Fruit fly (Drosophila melanogaster) whole organism, prepupa: Measurements from ENCODE around the gene Cyp310a1.

Experiments used
- Blimp-1 ChIP-seq: fragments of 200-800 bp; sonication (Bioruptor generic); optimal IDR thresholded peaks from 3 replicates; lab custom pipeline; 2017; ENCODE audit warnings: missing biosample characterization, missing genetic modification characterization, mild to moderate bottlenecking, moderate library complexity, missing genetic modification reagents
- CG10631 ChIP-seq: fragments of 200-800 bp; sonication (Bioruptor generic); optimal IDR thresholded peaks from 2 replicates; lab custom pipeline; 2016; ENCODE audit warnings: missing biosample characterization, missing genetic modification characterization
- CG10669 ChIP-seq: fragments of 200-800 bp; sonication (Bioruptor generic); optimal IDR thresholded peaks from 3 replicates; lab custom pipeline; 2018; ENCODE audit warnings: missing biosample characterization, mild to moderate bottlenecking, missing genetic modification characterization, moderate library complexity
- CG11294 ChIP-seq: fragments of 200-800 bp; sonication (Bioruptor generic); IDR thresholded peaks from 2 replicates; pipeline ENCODE4 v1.3.6; 2022; ENCODE audit warnings: missing biosample characterization, missing genetic modification characterization
- CG11762 ChIP-seq: fragments of 200-800 bp; sonication (Bioruptor generic); optimal IDR thresholded peaks from 3 replicates; lab custom pipeline; 2016; ENCODE audit warnings: missing biosample characterization, missing genetic modification characterization; ENCODE audit not compliant: insufficient read depth
- CG1621 ChIP-seq: fragments of 200-800 bp; sonication (Bioruptor generic); optimal IDR thresholded peaks from 3 replicates; lab custom pipeline; 2018; ENCODE audit warnings: missing biosample characterization, mild to moderate bottlenecking, missing genetic modification characterization
- CG16779 ChIP-seq: fragments of 200-800 bp; sonication (Bioruptor generic); optimal IDR thresholded peaks from 3 replicates; lab custom pipeline; 2017; ENCODE audit warnings: missing biosample characterization, mild to moderate bottlenecking, missing genetic modification characterization
- CG3032 ChIP-seq: fragments of 200-800 bp; optimal IDR thresholded peaks from 2 replicates; lab custom pipeline; 2019; ENCODE audit warnings: missing biosample characterization, mild to moderate bottlenecking, missing genetic modification characterization, moderate library complexity
- CG31627 ChIP-seq: fragments of 200-800 bp; sonication (Bioruptor generic); optimal IDR thresholded peaks from 3 replicates; lab custom pipeline; 2016; ENCODE audit warnings: missing biosample characterization, missing genetic modification characterization
- CG34406 ChIP-seq: fragments of 200-800 bp; sonication (Bioruptor generic); optimal IDR thresholded peaks from 3 replicates; lab custom pipeline; 2016; ENCODE audit warnings: missing biosample characterization, missing genetic modification characterization
- CG3919 ChIP-seq: fragments of 200-800 bp; sonication (Bioruptor generic); optimal IDR thresholded peaks from 3 replicates; lab custom pipeline; 2016; ENCODE audit warnings: missing biosample characterization, missing genetic modification characterization
- CG4318 ChIP-seq: fragments of 200-800 bp; sonication (Bioruptor generic); optimal IDR thresholded peaks from 3 replicates; lab custom pipeline; 2017; ENCODE audit warnings: missing biosample characterization, mild to moderate bottlenecking, missing genetic modification characterization
- CG6163 ChIP-seq: fragments of 200-800 bp; sonication (Bioruptor generic); IDR thresholded peaks from 3 replicates; pipeline ENCODE4 v1.3.6; 2022; ENCODE audit warnings: missing biosample characterization, missing genetic modification characterization
- CG6276 ChIP-seq: fragments of 200-800 bp; sonication (Bioruptor generic); optimal IDR thresholded peaks from 2 replicates; lab custom pipeline; 2017; ENCODE audit warnings: missing biosample characterization, mild to moderate bottlenecking, missing genetic modification characterization
- CG6792 ChIP-seq: fragments of 200-800 bp; sonication (Bioruptor generic); optimal IDR thresholded peaks from 3 replicates; lab custom pipeline; 2016; ENCODE audit warnings: missing biosample characterization, missing genetic modification characterization
- CG6854 ChIP-seq: fragments of 200-800 bp; sonication (Bioruptor generic); optimal IDR thresholded peaks from 2 replicates; lab custom pipeline; 2017; ENCODE audit warnings: missing biosample characterization, mild to moderate bottlenecking, missing genetic modification characterization
- CG7368 ChIP-seq: fragments of 200-800 bp; sonication (Bioruptor generic); optimal IDR thresholded peaks from 3 replicates; lab custom pipeline; 2016; ENCODE audit warnings: missing biosample characterization, missing genetic modification characterization
- CG8319 ChIP-seq: fragments of 200-800 bp; sonication (Bioruptor generic); optimal IDR thresholded peaks from 3 replicates; lab custom pipeline; 2016; ENCODE audit warnings: missing biosample characterization, missing genetic modification characterization
- CG9139 ChIP-seq: fragments of 200-800 bp; sonication (Bioruptor generic); optimal IDR thresholded peaks from 3 replicates; lab custom pipeline; 2017; ENCODE audit warnings: missing biosample characterization, mild to moderate bottlenecking, missing genetic modification characterization
- Eip75B ChIP-seq: fragments of 200-800 bp; sonication (Bioruptor generic); optimal IDR thresholded peaks from 3 replicates; lab custom pipeline; 2016; ENCODE audit warnings: missing biosample characterization, missing genetic modification characterization
- Eip78C ChIP-seq: fragments of 200-800 bp; sonication (Bioruptor generic); peaks from one replicate; lab custom pipeline; 2016; ENCODE audit warnings: missing biosample characterization, missing genetic modification characterization
- Eip93F ChIP-seq: fragments of 200-800 bp; sonication (Bioruptor generic); optimal IDR thresholded peaks from 2 replicates; lab custom pipeline; 2016; ENCODE audit warnings: missing biosample characterization, mild to moderate bottlenecking, missing genetic modification characterization
- Ets21C ChIP-seq: fragments of 200-800 bp; sonication (Bioruptor generic); optimal IDR thresholded peaks from 3 replicates; lab custom pipeline; 2016; ENCODE audit warnings: missing biosample characterization, missing genetic modification characterization
- Ets96B ChIP-seq: fragments of 200-800 bp; optimal IDR thresholded peaks from 2 replicates; lab custom pipeline; 2019; ENCODE audit warnings: missing biosample characterization, mild to moderate bottlenecking, missing genetic modification characterization, moderate library complexity
- Gug ChIP-seq: fragments of 200-800 bp; sonication (Bioruptor generic); IDR thresholded peaks from 2 replicates; pipeline ENCODE4 v1.3.6; 2022; ENCODE audit warnings: missing biosample characterization, missing genetic modification characterization
- Hr38 ChIP-seq: sonication (Bioruptor generic); optimal IDR thresholded peaks from 2 replicates; lab custom pipeline; 2016; ENCODE audit warnings: missing biosample characterization, missing genetic modification characterization
- Hr4 ChIP-seq: fragments of 200-800 bp; sonication (Bioruptor generic); optimal IDR thresholded peaks from 3 replicates; lab custom pipeline; 2016; ENCODE audit warnings: missing biosample characterization, missing genetic modification characterization
- Lpt ChIP-seq: fragments of 200-800 bp; sonication (Bioruptor generic); optimal IDR thresholded peaks from 3 replicates; lab custom pipeline; 2016; ENCODE audit warnings: missing biosample characterization, missing genetic modification characterization
- Met ChIP-seq: fragments of 200-800 bp; sonication (Bioruptor generic); optimal IDR thresholded peaks from 3 replicates; lab custom pipeline; 2016; ENCODE audit warnings: missing biosample characterization, missing genetic modification characterization
- OdsH ChIP-seq: fragments of 200-800 bp; sonication (Bioruptor generic); optimal IDR thresholded peaks from 3 replicates; lab custom pipeline; 2016; ENCODE audit warnings: missing biosample characterization, missing genetic modification characterization
- Sox102F ChIP-seq: fragments of 200-800 bp; sonication (Bioruptor generic); optimal IDR thresholded peaks from 2 replicates; lab custom pipeline; 2016; ENCODE audit warnings: missing biosample characterization, mild to moderate bottlenecking, missing genetic modification characterization
- Sox14 ChIP-seq: fragments of 200-800 bp; sonication (Bioruptor generic); optimal IDR thresholded peaks from 3 replicates; lab custom pipeline; 2016; ENCODE audit warnings: missing biosample characterization, missing genetic modification characterization
- Sox15 ChIP-seq: fragments of 200-800 bp; sonication (Bioruptor generic); optimal IDR thresholded peaks from 3 replicates; lab custom pipeline; 2016; ENCODE audit warnings: missing biosample characterization, missing genetic modification characterization
- achi ChIP-seq: fragments of 200-800 bp; sonication (Bioruptor generic); optimal IDR thresholded peaks from 3 replicates; lab custom pipeline; 2016; ENCODE audit warnings: missing biosample characterization, missing genetic modification characterization
- acj6 ChIP-seq: fragments of 200-800 bp; sonication (Bioruptor generic); optimal IDR thresholded peaks from 3 replicates; lab custom pipeline; 2016; ENCODE audit warnings: missing biosample characterization, missing genetic modification characterization
- dac ChIP-seq: fragments of 200-800 bp; sonication (Bioruptor generic); optimal IDR thresholded peaks from 2 replicates; lab custom pipeline; 2017; ENCODE audit warnings: missing biosample characterization, mild to moderate bottlenecking, missing genetic modification characterization
- dsx ChIP-seq: fragments of 200-800 bp; optimal IDR thresholded peaks from 3 replicates; lab custom pipeline; 2019; ENCODE audit warnings: missing biosample characterization, mild to moderate bottlenecking, missing genetic modification characterization, moderate library complexity; ENCODE audit not compliant: poor library complexity, severe bottlenecking
- esn ChIP-seq: fragments of 200-800 bp; sonication (Bioruptor generic); optimal IDR thresholded peaks from 2 replicates; lab custom pipeline; 2016; ENCODE audit warnings: missing biosample characterization, mild to moderate bottlenecking, missing genetic modification characterization, moderate library complexity
- fd59A ChIP-seq: fragments of 200-800 bp; sonication (Bioruptor generic); optimal IDR thresholded peaks from 2 replicates; lab custom pipeline; 2017; ENCODE audit warnings: missing biosample characterization, mild to moderate bottlenecking, missing genetic modification characterization, missing genetic modification reagents
- fd85E ChIP-seq: fragments of 200-800 bp; sonication (Bioruptor generic); optimal IDR thresholded peaks from 3 replicates; lab custom pipeline; 2016; ENCODE audit warnings: missing biosample characterization, missing genetic modification characterization
- fkh ChIP-seq: fragments of 200-800 bp; sonication (Bioruptor generic); optimal IDR thresholded peaks from 3 replicates; lab custom pipeline; 2017; ENCODE audit warnings: missing biosample characterization, mild to moderate bottlenecking, missing genetic modification characterization, moderate library complexity
- lz ChIP-seq: fragments of 200-800 bp; sonication (Bioruptor generic); optimal IDR thresholded peaks from 3 replicates; lab custom pipeline; 2016; ENCODE audit warnings: missing biosample characterization, missing genetic modification characterization
- net ChIP-seq: fragments of 200-800 bp; sonication (Bioruptor generic); optimal IDR thresholded peaks from 3 replicates; lab custom pipeline; 2016; ENCODE audit warnings: missing biosample characterization, missing genetic modification characterization
- salr ChIP-seq, 2 experiments: fragments of 200-800 bp; sonication (Bioruptor generic); optimal IDR thresholded peaks; 3 replicates each; lab custom pipeline; 2016 to 2018; ENCODE audit warnings: missing biosample characterization in 2 of 2, missing genetic modification characterization in 2 of 2, mild to moderate bottlenecking in 1 of 2
- topi ChIP-seq: fragments of 200-800 bp; sonication (Bioruptor generic); optimal IDR thresholded peaks from 3 replicates; lab custom pipeline; 2016; ENCODE audit warnings: missing biosample characterization, missing genetic modification characterization

Gene Cyp310a1

DNA sequence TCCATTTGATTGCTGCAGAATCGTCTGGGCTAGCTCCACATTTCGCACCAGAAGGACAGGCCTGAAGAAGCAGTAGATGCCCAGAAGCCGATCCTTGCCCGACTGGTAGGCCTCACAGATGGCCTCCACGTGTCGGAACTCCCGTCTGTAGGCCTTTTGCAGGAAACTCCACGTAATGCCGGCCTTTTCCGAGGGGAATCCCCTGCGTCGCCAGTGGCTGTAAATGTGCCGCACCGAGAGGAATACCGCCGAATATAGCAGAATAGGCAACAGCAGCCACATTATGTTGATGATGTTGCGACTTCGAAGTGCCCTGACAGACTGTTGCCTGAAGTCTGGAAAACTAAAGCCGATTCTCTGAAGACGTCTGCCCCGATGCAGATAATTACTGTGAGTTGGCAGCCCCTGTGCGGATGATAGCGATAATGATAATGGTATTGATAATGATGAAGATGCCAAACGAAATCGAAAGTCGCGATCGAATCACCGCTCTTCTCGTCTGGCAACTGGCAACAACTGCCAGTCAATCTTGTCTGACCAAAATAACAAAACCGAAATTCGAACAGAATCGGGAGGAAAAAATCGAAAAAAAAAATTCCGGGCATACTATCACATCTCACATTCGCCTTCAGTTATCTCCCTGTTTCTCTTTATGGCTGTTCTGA is at the start of gene Cyp310a1:
TSS of gene Cyp310a1 (minus strand) at position 348 of the 665 bp plus-strand sequence.
- TF ChIP-seq CG1621 (tag; lab: Kevin White, UChicago), result no peak
- TF ChIP-seq CG6163 (GFP tag; lab: Robert Waterston, UW), result peak; percentile 32; the same call in 1 of the 3 replicates
- peak; percentile 90 for TF ChIP-seq Blimp-1 (GFP tag; lab: Kevin White, UChicago)

DNA sequence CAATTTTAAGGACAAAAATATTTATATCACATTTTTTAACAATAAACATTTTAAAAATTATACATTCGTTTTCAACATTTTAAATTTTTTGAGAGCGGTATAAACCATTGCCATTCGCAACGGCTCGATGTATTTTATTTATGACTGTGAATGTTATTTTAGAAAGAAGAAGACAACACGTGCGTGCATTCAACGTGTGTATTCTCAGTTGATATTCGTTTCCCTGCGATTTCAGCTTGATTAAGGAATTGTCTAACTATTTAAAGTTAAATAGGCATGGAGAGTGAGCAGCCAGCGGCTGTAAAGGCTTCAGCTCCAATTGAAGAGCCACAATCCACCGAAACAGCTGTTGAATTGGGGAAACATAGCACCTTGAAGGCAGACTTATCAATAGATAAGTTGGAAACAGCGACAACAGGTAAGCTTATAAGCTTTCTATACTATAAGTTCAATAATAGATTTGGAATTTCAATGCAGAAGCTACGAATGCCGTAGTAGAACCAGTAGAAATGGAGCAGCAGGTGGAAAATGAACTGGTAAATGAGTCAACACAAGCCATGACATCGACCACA is 45.8 kb upstream of the Cyp310a1 start, which contains the start of gene CG10341:
TSS of gene CG10341 (plus strand) at position 156 of the 572 bp plus-strand sequence.
- TF ChIP-seq Eip78C (GFP tag; lab: Kevin White, UChicago) (peak; percentile 63), CG31627 (GFP tag; lab: Kevin White, UChicago) (no peak), salr (GFP tag; optimal IDR thresholded peaks at IDR 0.05; lab: Kevin White, UChicago) (no peak)

DNA sequence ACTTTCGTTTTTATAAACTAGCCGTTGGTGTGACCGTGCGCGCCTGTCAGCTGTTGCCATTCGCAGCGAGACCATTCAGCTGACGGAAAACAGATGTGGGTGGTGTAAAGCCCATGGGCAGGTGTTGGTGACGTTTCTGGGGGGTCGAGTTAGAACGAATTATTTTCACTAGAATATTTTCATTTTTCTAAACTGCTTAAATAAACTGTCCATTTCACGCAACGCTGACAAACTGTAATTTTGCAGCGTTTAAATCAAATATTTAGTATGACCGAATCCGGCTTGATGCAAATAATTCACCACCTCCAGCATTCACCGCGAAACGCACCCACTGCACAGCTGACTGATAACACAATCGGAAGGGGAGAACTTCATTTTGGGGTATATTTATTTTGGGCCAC is 42.6 kb upstream of the Cyp310a1 start, which contains the start of the genes CG10383 and CG10338:
TSS of gene CG10383 (minus strand) at position 199 of the 401 bp plus-strand sequence.
TSS of gene CG10338 (plus strand) at position 261 of the 401 bp plus-strand sequence.
- TF ChIP-seq Hr38 (GFP tag; lab: Kevin White, UChicago), result peak; percentile 74
- peak; percentile 93 for TF ChIP-seq CG3919 (GFP tag; lab: Kevin White, UChicago)
- TF ChIP-seq Eip75B (GFP tag; lab: Kevin White, UChicago), result peak; percentile 86
- TF ChIP-seq Lpt (GFP tag; lab: Kevin White, UChicago), result peak; percentile 82
- TF ChIP-seq Sox14 (GFP tag; lab: Kevin White, UChicago), result peak; percentile 91
- TF ChIP-seq CG11762 (GFP tag; lab: Kevin White, UChicago), result peak; percentile 51
- peak; percentile 63 for TF ChIP-seq Ets96B (tag; lab: Kevin White, UChicago)
- peak; percentile 64 for TF ChIP-seq CG10669
- TF ChIP-seq CG4318 (GFP tag; lab: Kevin White, UChicago), result peak; percentile 69
- TF ChIP-seq achi (GFP tag; lab: Kevin White, UChicago), result peak; percentile 89
- peak; percentile 88 for TF ChIP-seq esn
- TF ChIP-seq Eip93F, result peak; percentile 89
- peak; percentile 86 for TF ChIP-seq Gug (GFP tag; lab: Robert Waterston, UW)
- TF ChIP-seq OdsH, result peak; percentile 89
- peak; percentile 31 for TF ChIP-seq fkh (GFP tag; lab: Kevin White, UChicago)
- TF ChIP-seq CG11294 (GFP tag; lab: Robert Waterston, UW), result peak; percentile 87
- peak; percentile 88 for TF ChIP-seq CG8319 (GFP tag; lab: Kevin White, UChicago)
- peak; percentile 49 for TF ChIP-seq CG6854 (GFP tag; lab: Kevin White, UChicago)
- peak; percentile 84 for TF ChIP-seq CG10631
- peak; percentile 77 for TF ChIP-seq fd85E
- TF ChIP-seq dac (GFP tag; lab: Kevin White, UChicago), result peak; percentile 85
- TF ChIP-seq CG7368 (GFP tag; lab: Kevin White, UChicago), result peak; percentile 86
- peak; percentile 57 to 64 for TF ChIP-seq salr (GFP tag; optimal IDR thresholded peaks at IDR 0.05; lab: Kevin White, UChicago)
- TF ChIP-seq Sox102F (GFP tag; lab: Kevin White, UChicago), result peak; percentile 85
- peak; percentile 90 for TF ChIP-seq Met (GFP tag; lab: Kevin White, UChicago)
- TF ChIP-seq CG6163 (GFP tag; lab: Robert Waterston, UW), result peak; percentile 95
- TF ChIP-seq Sox15 (GFP tag; lab: Kevin White, UChicago), result peak; percentile 84
- TF ChIP-seq Blimp-1 (GFP tag; lab: Kevin White, UChicago), result peak; percentile 96
- peak; percentile 88 for TF ChIP-seq topi (GFP tag; lab: Kevin White, UChicago)
- peak; percentile 73 for TF ChIP-seq CG3032 (tag; lab: Kevin White, UChicago)
- peak; percentile 85 for TF ChIP-seq Ets21C (GFP tag; lab: Kevin White, UChicago)
- TF ChIP-seq CG9139, result no peak
- TF ChIP-seq dsx (GFP tag; lab: Kevin White, UChicago), result peak; percentile 37
- peak; percentile 47 for TF ChIP-seq CG16779 (tag; lab: Kevin White, UChicago)
- peak; percentile 86 for TF ChIP-seq CG6792 (GFP tag; lab: Kevin White, UChicago)
- peak; percentile 89 for TF ChIP-seq acj6 (GFP tag; lab: Kevin White, UChicago)
- peak; percentile 96 for TF ChIP-seq Eip78C (GFP tag; lab: Kevin White, UChicago)
- TF ChIP-seq CG34406 (GFP tag; lab: Kevin White, UChicago), result peak; percentile 81
- peak; percentile 89 for TF ChIP-seq lz (GFP tag; lab: Kevin White, UChicago)
- TF ChIP-seq fd59A (GFP tag; lab: Kevin White, UChicago), result peak; percentile 22
- peak; percentile 86 for TF ChIP-seq Hr4
- peak; percentile 83 for TF ChIP-seq net
- TF ChIP-seq CG6276 (GFP tag; lab: Kevin White, UChicago), result no peak
